Fruit fly (Drosophila melanogaster): ENCODE results near the gene CG32266.

CG32266 gene

DNA sequence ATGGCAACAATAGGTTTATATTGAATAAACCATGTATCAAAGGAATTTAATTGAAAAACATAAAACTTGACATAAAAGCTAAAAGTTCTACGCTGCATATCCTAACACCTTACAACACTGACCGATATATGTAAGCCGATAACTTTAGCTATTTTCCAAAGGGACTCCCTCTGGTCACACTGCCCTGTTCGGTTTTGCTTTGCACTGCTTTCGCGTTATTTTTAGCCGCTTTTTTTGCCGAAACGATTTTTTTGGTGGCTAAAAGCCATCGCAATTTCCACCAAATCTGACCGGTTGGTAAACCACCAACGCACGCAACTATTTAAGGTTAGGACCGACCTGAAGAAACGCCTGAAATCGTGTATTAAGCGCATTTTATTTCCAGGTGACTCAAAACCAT, 20.5 kb downstream of the CG32266 start, which contains the start of the genes CG32263 and PIG-B (continued):
- TF ChIP-seq Neu2 (GFP tag; optimal IDR thresholded peaks at IDR 0.05; ENCODE audit: borderline replicate concordance) (no peak), fu2 (GFP tag; optimal IDR thresholded peaks at IDR 0.05) (no peak), CG13624 (GFP tag; optimal IDR thresholded peaks at IDR 0.05) (peak; percentile 32), Bdp1 (GFP tag; optimal IDR thresholded peaks at IDR 0.05) (no peak), CG5180 (GFP tag; optimal IDR thresholded peaks at IDR 0.05) (no peak), row (GFP tag; IDR thresholded peaks at IDR 0.05) (peak; percentile 51; the same call in 1 of the 3 replicates), CG2889 (GFP tag; IDR thresholded peaks at IDR 0.05) (no peak), H15 (GFP tag; IDR thresholded peaks at IDR 0.05) (no peak), CG13424 (tag; optimal IDR thresholded peaks at IDR 0.05) (no peak), ara (GFP tag; IDR thresholded peaks at IDR 0.05) (no peak), D19A (tag; optimal IDR thresholded peaks at IDR 0.05) (no peak), z (GFP tag; IDR thresholded peaks at IDR 0.05) (no peak), chif (GFP tag; optimal IDR thresholded peaks at IDR 0.05) (no peak), hkb (optimal IDR thresholded peaks at IDR 0.05) (peak; percentile 43), hkb (GFP tag; IDR thresholded peaks at IDR 0.05) (no peak), CG11398 (GFP tag; optimal IDR thresholded peaks at IDR 0.05) (no peak), Ssrp (tag; optimal IDR thresholded peaks at IDR 0.05) (no peak), crp (GFP tag; optimal IDR thresholded peaks at IDR 0.05) (peak in 1 of 2 experiments; percentile 39), Hmx (GFP tag; optimal IDR thresholded peaks at IDR 0.05) (no peak), fd102C (GFP tag; optimal IDR thresholded peaks at IDR 0.05) (no peak), ham (GFP tag; IDR thresholded peaks at IDR 0.05) (no peak), dan (GFP tag; IDR thresholded peaks at IDR 0.05) (no peak), CG10147 (GFP tag; optimal IDR thresholded peaks at IDR 0.05) (no peak), Scr (GFP tag; IDR thresholded peaks at IDR 0.05; ENCODE audit: partially characterized antibody) (peak; percentile 65), CG15073 (GFP tag; optimal IDR thresholded peaks at IDR 0.05) (no peak), Oli (tag; optimal IDR thresholded peaks at IDR 0.05) (no peak), CG10274 (GFP tag; optimal IDR thresholded peaks at IDR 0.05) (no peak), CG6765 (GFP tag; optimal IDR thresholded peaks at IDR 0.05) (no peak), CG9797 (GFP tag; optimal IDR thresholded peaks at IDR 0.05) (peak; percentile 68), CG2875 (GFP tag; optimal IDR thresholded peaks at IDR 0.05) (no peak), CG15011 (GFP tag; optimal IDR thresholded peaks at IDR 0.05) (no peak), inv (GFP tag; IDR thresholded peaks at IDR 0.05; ENCODE audit: partially characterized antibody) (peak; percentile 21; the same call in 1 of the 2 replicates), Atf-2 (GFP tag; optimal IDR thresholded peaks at IDR 0.05) (no peak), CG13775 (GFP tag; optimal IDR thresholded peaks at IDR 0.05) (no peak), CG10654 (GFP tag; optimal IDR thresholded peaks at IDR 0.05) (no peak), TFAM (GFP tag; optimal IDR thresholded peaks at IDR 0.05) (no peak), gro (GFP tag; optimal IDR thresholded peaks at IDR 0.05) (no peak), CG6654 (GFP tag; optimal IDR thresholded peaks at IDR 0.05) (no peak), CG2712 (tag; optimal IDR thresholded peaks at IDR 0.05) (peak; percentile 11), CG1233 (GFP tag; optimal IDR thresholded peaks at IDR 0.05) (no peak), knrl (GFP tag; IDR thresholded peaks at IDR 0.05; ENCODE audit: partially characterized antibody) (peak; percentile 47; the same call in 2 of the 3 replicates), CG10366 (GFP tag; IDR thresholded peaks at IDR 0.05) (no peak), pros (GFP tag; optimal IDR thresholded peaks at IDR 0.05) (no peak), pum (GFP tag; optimal IDR thresholded peaks at IDR 0.05) (no peak), Ets97D (GFP tag; optimal IDR thresholded peaks at IDR 0.05) (peak; percentile 63), CG32767 (GFP tag; IDR thresholded peaks at IDR 0.05) (no peak), ewg (GFP tag; optimal IDR thresholded peaks at IDR 0.05) (no peak), CG1647 (GFP tag; optimal IDR thresholded peaks at IDR 0.05) (no peak), Elba2 (GFP tag; optimal IDR thresholded peaks at IDR 0.05) (no peak), CG7271 (tag; optimal IDR thresholded peaks at IDR 0.05) (no peak), chinmo (GFP tag; IDR thresholded peaks at IDR 0.05; ENCODE audit: partially characterized antibody) (peak; percentile 83; the same call in 2 of the 4 replicates)

All from whole organism, embryonic.